Fruit fly (Drosophila melanogaster) whole organism, embryonic: Measurements from ENCODE around the gene CG31743.

Experiments
- B-H1 ChIP-seq: fragments of 200-800 bp; sonication (Bioruptor generic); IDR thresholded peaks from 3 replicates; pipeline ENCODE4 v1.3.6; 2022; ENCODE audit warnings: missing biosample characterization, missing genetic modification characterization
- CG10543 ChIP-seq: fragments of 200-800 bp; sonication (Bioruptor generic); optimal IDR thresholded peaks from 3 replicates; lab custom pipeline; 2017; ENCODE audit warnings: missing biosample characterization, mild to moderate bottlenecking, missing genetic modification characterization, moderate library complexity
- CG11456 ChIP-seq: fragments of 200-800 bp; sonication (Bioruptor generic); IDR thresholded peaks from 3 replicates; pipeline ENCODE4 v1.3.6; 2022; ENCODE audit warnings: missing biosample characterization, missing genetic modification characterization
- CG12071 ChIP-seq: fragments of 200-800 bp; sonication (Bioruptor generic); optimal IDR thresholded peaks from 3 replicates; lab custom pipeline; 2018; ENCODE audit warnings: missing biosample characterization, mild to moderate bottlenecking, missing genetic modification characterization
- CG12769 ChIP-seq: fragments of 200-800 bp; sonication (Bioruptor generic); optimal IDR thresholded peaks from 2 replicates; lab custom pipeline; 2019; ENCODE audit warnings: missing biosample characterization, mild to moderate bottlenecking, missing genetic modification characterization, moderate library complexity
- CG13123 ChIP-seq: fragments of 200-800 bp; sonication (Bioruptor generic); optimal IDR thresholded peaks from 2 replicates; lab custom pipeline; 2016; ENCODE audit warnings: missing biosample characterization, missing genetic modification characterization
- CG13296 ChIP-seq: fragments of 200-800 bp; sonication (Bioruptor generic); optimal IDR thresholded peaks from 3 replicates; lab custom pipeline; 2018; ENCODE audit warnings: missing biosample characterization, mild to moderate bottlenecking, missing genetic modification characterization
- CG15073 ChIP-seq: fragments of 200-800 bp; sonication (Bioruptor generic); optimal IDR thresholded peaks from 2 replicates; lab custom pipeline; 2016; ENCODE audit warnings: missing biosample characterization, missing genetic modification characterization
- CG15601 ChIP-seq: fragments of 200-800 bp; sonication (Bioruptor generic); optimal IDR thresholded peaks from 3 replicates; lab custom pipeline; 2019; ENCODE audit warnings: missing biosample characterization, mild to moderate bottlenecking, missing genetic modification characterization, moderate library complexity
- CG2199 ChIP-seq: fragments of 200-800 bp; sonication (Bioruptor generic); IDR thresholded peaks from 3 replicates; pipeline ENCODE4 v1.3.6; 2022; ENCODE audit warnings: missing biosample characterization, missing genetic modification characterization
- CG2889 ChIP-seq: fragments of 200-800 bp; sonication (Bioruptor generic); IDR thresholded peaks from 3 replicates; pipeline ENCODE4 v1.3.6; 2022; ENCODE audit warnings: missing biosample characterization, missing genetic modification characterization
- CG30431 ChIP-seq: fragments of 200-800 bp; sonication (Bioruptor generic); optimal IDR thresholded peaks from 2 replicates; lab custom pipeline; 2017; ENCODE audit warnings: missing biosample characterization, missing genetic modification characterization
- CG3163 ChIP-seq: fragments of 200-800 bp; sonication (Bioruptor generic); optimal IDR thresholded peaks from 3 replicates; lab custom pipeline; 2016; ENCODE audit warnings: missing biosample characterization, missing genetic modification characterization
- CG34376 ChIP-seq: fragments of 200-800 bp; sonication (Bioruptor generic); optimal IDR thresholded peaks from 2 replicates; lab custom pipeline; 2018; ENCODE audit warnings: missing biosample characterization, mild to moderate bottlenecking, missing genetic modification characterization
- CG6175 ChIP-seq: fragments of 200-800 bp; sonication (Bioruptor generic); IDR thresholded peaks from 3 replicates; pipeline ENCODE4 v1.3.6; 2022; ENCODE audit warnings: missing biosample characterization, missing genetic modification characterization
- CG7556 ChIP-seq: fragments of 200-800 bp; sonication (Bioruptor generic); optimal IDR thresholded peaks from 2 replicates; lab custom pipeline; 2017; ENCODE audit warnings: missing biosample characterization, mild to moderate bottlenecking, missing genetic modification characterization
- CG7987 ChIP-seq: fragments of 200-800 bp; sonication (Bioruptor generic); optimal IDR thresholded peaks from 2 replicates; lab custom pipeline; 2018; ENCODE audit warnings: missing biosample characterization, mild to moderate bottlenecking, missing genetic modification characterization, moderate library complexity
- CG8290 ChIP-seq, 3 experiments: fragments of 200-800 bp; sonication (Bioruptor generic); optimal IDR thresholded peaks; 2 replicates each; lab custom pipeline; 2016 to 2019; ENCODE audit warnings: missing biosample characterization in 3 of 3, missing genetic modification characterization in 3 of 3, mild to moderate bottlenecking in 2 of 3, moderate library complexity in 1 of 3
- CG8924 ChIP-seq: fragments of 200-800 bp; optimal IDR thresholded peaks from 3 replicates; lab custom pipeline; 2019; ENCODE audit warnings: missing biosample characterization, mild to moderate bottlenecking, missing genetic modification characterization, moderate library complexity
- Deaf1 ChIP-seq: fragments of 200-800 bp; optimal IDR thresholded peaks from 3 replicates; lab custom pipeline; 2019; ENCODE audit warnings: missing biosample characterization, mild to moderate bottlenecking, missing genetic modification characterization, moderate library complexity
- E2f2 ChIP-seq: fragments of 200-800 bp; sonication (Bioruptor generic); IDR thresholded peaks from 2 replicates; pipeline ENCODE4 v1.3.6; 2022; ENCODE audit warnings: missing biosample characterization, missing genetic modification characterization
- Ets65A ChIP-seq: fragments of 200-800 bp; sonication (Bioruptor generic); peaks from one replicate; lab custom pipeline; 2016; ENCODE audit warnings: missing biosample characterization, missing genetic modification characterization
- GATAe ChIP-seq: fragments of 200-800 bp; sonication (Bioruptor generic); conservative IDR thresholded peaks from 2 replicates; pipeline ENCODE4 v1.3.6; 2022; ENCODE audit warnings: missing biosample characterization, missing genetic modification characterization
- HmgZ ChIP-seq: fragments of 200-800 bp; sonication (Bioruptor generic); optimal IDR thresholded peaks from 2 replicates; lab custom pipeline; 2018; ENCODE audit warnings: missing biosample characterization, mild to moderate bottlenecking, missing genetic modification characterization
- Hr78 ChIP-seq, 2 experiments: fragments of 200-800 bp in 1 of 2; fragments of >200 bp in 1 of 2; sonication (Bioruptor generic) in 1 of 2; optimal IDR thresholded peaks; 2 replicates each; lab custom pipeline; 2017 to 2019; ENCODE audit warnings: missing biosample characterization in 2 of 2, missing genetic modification characterization in 2 of 2, mild to moderate bottlenecking in 1 of 2, moderate library complexity in 1 of 2
- Lhr ChIP-seq: fragments of 200-800 bp; sonication (Bioruptor generic); optimal IDR thresholded peaks from 3 replicates; lab custom pipeline; 2017; ENCODE audit warnings: mild to moderate bottlenecking, missing biosample characterization, missing genetic modification reagents, missing genetic modification characterization
- Med ChIP-seq: fragments of 200-800 bp; sonication (Bioruptor generic); peaks from one replicate; lab custom pipeline; 2016; ENCODE audit warnings: missing biosample characterization, missing genetic modification characterization, mild to moderate bottlenecking, inconsistent platforms, moderate library complexity
- Nf-YA ChIP-seq: fragments of 200-800 bp; sonication (Bioruptor generic); IDR thresholded peaks from 2 replicates; pipeline ENCODE4 v1.3.6; 2022; ENCODE audit warnings: missing biosample characterization, missing genetic modification characterization
- Optix ChIP-seq: fragments of 200-800 bp; sonication (Bioruptor generic); IDR thresholded peaks from 3 replicates; pipeline ENCODE4 v1.3.6; 2022; ENCODE audit warnings: missing biosample characterization, missing genetic modification characterization
- Side ChIP-seq: fragments of 200-800 bp; sonication (Bioruptor generic); optimal IDR thresholded peaks from 2 replicates; lab custom pipeline; 2016; ENCODE audit warnings: missing biosample characterization, missing genetic modification characterization
- Sin3A ChIP-seq: fragments of >200 bp; optimal IDR thresholded peaks from 2 replicates; lab custom pipeline; 2018
- Ssrp ChIP-seq: fragments of 200-800 bp; sonication (Bioruptor generic); optimal IDR thresholded peaks from 2 replicates; lab custom pipeline; 2018; ENCODE audit warnings: missing biosample characterization, mild to moderate bottlenecking, missing genetic modification characterization, moderate library complexity
- Trl ChIP-seq, 3 experiments: fragments of >200 bp in 2 of 3; fragments of 200-800 bp in 1 of 3; sonication (Bioruptor generic) in 1 of 3; optimal IDR thresholded peaks; 2 replicates in 1 of 3; 3 replicates in 2 of 3; lab custom pipeline; 2016 to 2017; ENCODE audit warnings: missing biosample characterization in 1 of 3, missing genetic modification characterization in 1 of 3
- bbx ChIP-seq: fragments of 200-800 bp; sonication (Bioruptor generic); IDR thresholded peaks from 2 replicates; pipeline ENCODE4 v1.3.6; 2022; ENCODE audit warnings: missing biosample characterization, missing genetic modification characterization; ENCODE audit not compliant: partially characterized antibody
- chinmo ChIP-seq: fragments of 200-800 bp; sonication (Bioruptor generic); IDR thresholded peaks from 4 replicates; pipeline ENCODE4 v1.3.6; 2022; ENCODE audit warnings: missing biosample characterization, missing genetic modification characterization; ENCODE audit not compliant: partially characterized antibody
- crc ChIP-seq: fragments of 200-800 bp; sonication (Bioruptor generic); optimal IDR thresholded peaks from 2 replicates; lab custom pipeline; 2016; ENCODE audit warnings: missing biosample characterization, missing genetic modification characterization
- cwo ChIP-seq: fragments of 200-800 bp; sonication (Bioruptor generic); optimal IDR thresholded peaks from 3 replicates; lab custom pipeline; 2017; ENCODE audit warnings: missing biosample characterization, missing genetic modification characterization, mild to moderate bottlenecking, moderate library complexity, missing genetic modification reagents
- da ChIP-seq: fragments of 200-800 bp; sonication (Bioruptor generic); optimal IDR thresholded peaks from 2 replicates; lab custom pipeline; 2016; ENCODE audit warnings: missing biosample characterization, missing genetic modification characterization
- dimm ChIP-seq: fragments of 200-800 bp; sonication (Bioruptor generic); IDR thresholded peaks from 2 replicates; pipeline ENCODE4 v1.3.6; 2022; ENCODE audit warnings: missing biosample characterization, missing genetic modification characterization
- exex ChIP-seq: fragments of 200-800 bp; sonication (Bioruptor generic); optimal IDR thresholded peaks from 4 replicates; lab custom pipeline; 2018; ENCODE audit warnings: missing biosample characterization, mild to moderate bottlenecking, missing genetic modification characterization, moderate library complexity
- fd64A ChIP-seq: fragments of 200-800 bp; sonication (Bioruptor generic); optimal IDR thresholded peaks from 3 replicates; lab custom pipeline; 2018; ENCODE audit warnings: missing biosample characterization, mild to moderate bottlenecking, missing genetic modification characterization
- grn ChIP-seq: fragments of 200-800 bp; sonication (Bioruptor generic); optimal IDR thresholded peaks from 3 replicates; lab custom pipeline; 2017; ENCODE audit warnings: missing biosample characterization, missing genetic modification characterization
- lab ChIP-seq: fragments of 200-800 bp; sonication (Bioruptor generic); optimal IDR thresholded peaks from 3 replicates; lab custom pipeline; 2017; ENCODE audit warnings: missing biosample characterization, missing genetic modification characterization, mild to moderate bottlenecking, moderate library complexity, missing genetic modification reagents
- mirr ChIP-seq: fragments of 200-800 bp; sonication (Bioruptor generic); optimal IDR thresholded peaks from 3 replicates; lab custom pipeline; 2018; ENCODE audit warnings: missing biosample characterization, mild to moderate bottlenecking, missing genetic modification characterization
- odd ChIP-seq: fragments of 200-800 bp; sonication (Bioruptor generic); optimal IDR thresholded peaks from 2 replicates; lab custom pipeline; 2017; ENCODE audit warnings: missing biosample characterization, mild to moderate bottlenecking, missing genetic modification characterization
- scrt ChIP-seq: fragments of 200-800 bp; sonication (Bioruptor generic); optimal IDR thresholded peaks from 2 replicates; lab custom pipeline; 2018; ENCODE audit warnings: missing biosample characterization, mild to moderate bottlenecking, missing genetic modification characterization, moderate library complexity
- sens ChIP-seq: fragments of 200-800 bp; sonication (Bioruptor generic); peaks from one replicate; lab custom pipeline; 2016; ENCODE audit warnings: missing biosample characterization, missing genetic modification characterization
- sug ChIP-seq: fragments of 200-800 bp; optimal IDR thresholded peaks from 2 replicates; lab custom pipeline; 2019; ENCODE audit warnings: missing biosample characterization, mild to moderate bottlenecking, missing genetic modification characterization, moderate library complexity

Gene CG31743

DNA sequence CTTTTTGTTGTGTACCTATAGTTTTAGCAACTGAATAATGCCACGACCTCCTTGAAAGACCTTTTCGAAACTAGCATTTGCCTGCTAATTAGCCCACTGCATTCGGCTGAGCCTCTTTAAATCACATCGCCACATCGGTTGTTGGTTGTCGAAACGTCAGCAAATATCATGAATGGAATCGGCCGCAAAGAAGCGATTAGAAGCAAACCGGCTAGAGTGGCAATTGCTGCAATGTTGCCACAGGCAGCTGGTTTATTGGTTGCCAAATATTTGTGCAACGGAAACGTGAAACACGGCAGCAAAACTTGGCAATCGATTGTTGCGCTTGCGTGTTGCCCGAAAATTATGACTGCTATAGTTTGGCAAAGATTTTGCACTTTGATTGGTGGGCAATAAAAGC is 34.1 kb upstream of the CG31743 start (continued):
- TF ChIP-seq da (no peak), CG2889 (GFP tag; lab: Robert Waterston, UW) (no peak), bbx (GFP tag; lab: Robert Waterston, UW) (no peak), Optix (GFP tag; lab: Robert Waterston, UW) (no peak), Nf-YA (0 out of 2 replicates have a peak, but pooled peaks have one; percentile 21), CG13123 (GFP tag; lab: Kevin White, UChicago) (no peak), Side (GFP tag; lab: Kevin White, UChicago) (no peak)
- TF ChIP-seq, all 482 proteins: peak for 10

- TF ChIP-seq odd (GFP tag; lab: Kevin White, UChicago): peak; percentile 51
- TF ChIP-seq fd64A: peak; percentile 3
- no peak for TF ChIP-seq dimm (GFP tag; lab: Robert Waterston, UW)
- peak; percentile 55 for TF ChIP-seq CG10543
- no peak for TF ChIP-seq CG11456 (GFP tag; lab: Robert Waterston, UW)
- TF ChIP-seq Lhr: no peak
- peak; percentile 39 for TF ChIP-seq CG13296 (GFP tag; lab: Kevin White, UChicago)
- TF ChIP-seq Med: peak; percentile 73
- no peak for TF ChIP-seq Sin3A (lab: Kevin White, UChicago)
- no peak for TF ChIP-seq Ssrp (tag; lab: Kevin White, UChicago)
- peak; percentile 1 for TF ChIP-seq CG15601 (tag; lab: Kevin White, UChicago)
- peak; percentile 44 for TF ChIP-seq CG34376
- TF ChIP-seq Hr78 (GFP tag; optimal IDR thresholded peaks at IDR 0.05; lab: Kevin White, UChicago): peak in 1 of 2 experiments; percentile 14
- no peak for TF ChIP-seq CG8290 (GFP tag; optimal IDR thresholded peaks at IDR 0.05; lab: Kevin White, UChicago)
- peak in 1 of 2 experiments; percentile 18 for TF ChIP-seq CG8290 (tag; optimal IDR thresholded peaks at IDR 0.05; lab: Kevin White, UChicago)
- TF ChIP-seq mirr (GFP tag; lab: Kevin White, UChicago): peak; percentile 88
- TF ChIP-seq lab (GFP tag; lab: Kevin White, UChicago): peak; percentile 39
- no peak for TF ChIP-seq CG7556
- no peak for TF ChIP-seq B-H1 (GFP tag; lab: Robert Waterston, UW)
- TF ChIP-seq sug: peak; percentile 76
- peak; percentile 3 for TF ChIP-seq HmgZ (tag; lab: Kevin White, UChicago)
- TF ChIP-seq scrt: no peak
- no peak for TF ChIP-seq CG15073
- TF ChIP-seq chinmo (GFP tag; lab: Robert Waterston, UW): 0 out of 4 replicates have a peak, but pooled peaks have one; percentile 40
- TF ChIP-seq CG30431 (GFP tag; lab: Kevin White, UChicago): no peak
- TF ChIP-seq CG12769 (tag; lab: Kevin White, UChicago): peak; percentile 15
- TF ChIP-seq E2f2 (GFP tag; lab: Robert Waterston, UW): 0 out of 2 replicates have a peak, but pooled peaks have one; percentile 14
- peak; percentile 93 for TF ChIP-seq CG2199 (GFP tag; lab: Robert Waterston, UW)
- peak; percentile 17 for TF ChIP-seq Ets65A (GFP tag; lab: Kevin White, UChicago)
- peak; percentile 11 for TF ChIP-seq CG12071 (GFP tag; lab: Kevin White, UChicago)
- peak; percentile 21 for TF ChIP-seq grn (GFP tag; lab: Kevin White, UChicago)
- TF ChIP-seq CG6175 (GFP tag; lab: Robert Waterston, UW): peak; percentile 88; the same call in 2 of the 3 replicates
- peak; percentile 6 to 14 for TF ChIP-seq Trl (optimal IDR thresholded peaks at IDR 0.05; lab: Kevin White, UChicago)
- no peak for TF ChIP-seq Trl (GFP tag; optimal IDR thresholded peaks at IDR 0.05; lab: Kevin White, UChicago)
- peak; percentile 64 for TF ChIP-seq CG3163 (GFP tag; lab: Kevin White, UChicago)
- TF ChIP-seq GATAe (GFP tag; lab: Robert Waterston, UW): peak; percentile 9; the same call in 1 of the 2 replicates
- peak; percentile 5 for TF ChIP-seq CG7987 (GFP tag; lab: Kevin White, UChicago)
- peak; percentile 88 for TF ChIP-seq Deaf1 (tag; lab: Kevin White, UChicago)
- no peak for TF ChIP-seq CG8924 (tag; lab: Kevin White, UChicago)
- TF ChIP-seq exex (tag; lab: Kevin White, UChicago): peak; percentile 71
- TF ChIP-seq sens (GFP tag; lab: Kevin White, UChicago): peak; percentile 47
- no peak for TF ChIP-seq crc (GFP tag; lab: Kevin White, UChicago)
- peak; percentile 15 for TF ChIP-seq cwo (GFP tag; lab: Kevin White, UChicago)
Measured at dm6 chr2L:16846742-16847346, 32.5 kb upstream of the CG31743 start.
